Fruit fly (Drosophila melanogaster) whole organism, embryonic: Measurements from ENCODE around the gene CG31178.

Experiments used
- Bgb ChIP-seq: fragments of 200-800 bp; sonication (Bioruptor generic); IDR thresholded peaks from 2 replicates; pipeline ENCODE4 v1.3.6; 2022; ENCODE audit warnings: missing biosample characterization, missing genetic modification characterization; ENCODE audit not compliant: partially characterized antibody
- CG10654 ChIP-seq: fragments of 200-800 bp; sonication (Bioruptor generic); optimal IDR thresholded peaks from 2 replicates; lab custom pipeline; 2016; ENCODE audit warnings: missing biosample characterization, missing genetic modification characterization
- CG11504 ChIP-seq: fragments of 200-800 bp; sonication (Bioruptor generic); optimal IDR thresholded peaks from 3 replicates; lab custom pipeline; 2019; ENCODE audit warnings: missing biosample characterization, mild to moderate bottlenecking, missing genetic modification characterization, moderate library complexity
- CG11560 ChIP-seq: fragments of 200-800 bp; sonication (Bioruptor generic); IDR thresholded peaks from 3 replicates; pipeline ENCODE4 v1.3.6; 2022; ENCODE audit warnings: missing biosample characterization, missing genetic modification characterization
- CG11696 ChIP-seq: fragments of 200-800 bp; sonication (Bioruptor generic); IDR thresholded peaks from 2 replicates; pipeline ENCODE4 v1.3.6; 2022; ENCODE audit warnings: missing biosample characterization, missing genetic modification characterization
- CG12219 ChIP-seq: fragments of 200-800 bp; sonication (Bioruptor generic); optimal IDR thresholded peaks from 3 replicates; lab custom pipeline; 2018; ENCODE audit warnings: missing biosample characterization, mild to moderate bottlenecking, missing genetic modification characterization
- CG12391 ChIP-seq: fragments of 200-800 bp; sonication (Bioruptor generic); optimal IDR thresholded peaks from 3 replicates; lab custom pipeline; 2018; ENCODE audit warnings: missing biosample characterization, mild to moderate bottlenecking, missing genetic modification characterization, moderate library complexity
- CG14710 ChIP-seq: fragments of 200-800 bp; sonication (Bioruptor generic); optimal IDR thresholded peaks from 3 replicates; lab custom pipeline; 2019; ENCODE audit warnings: missing biosample characterization, mild to moderate bottlenecking, missing genetic modification characterization, moderate library complexity
- CG1602 ChIP-seq: fragments of 200-800 bp; sonication (Bioruptor generic); optimal IDR thresholded peaks from 3 replicates; lab custom pipeline; 2016; ENCODE audit warnings: missing biosample characterization, missing genetic modification characterization
- CG17361 ChIP-seq: fragments of 200-800 bp; sonication (Bioruptor generic); IDR thresholded peaks from 3 replicates; pipeline ENCODE4 v1.3.6; 2022; ENCODE audit warnings: missing biosample characterization, missing genetic modification characterization
- CG18011 ChIP-seq: fragments of 200-800 bp; sonication (Bioruptor generic); optimal IDR thresholded peaks from 2 replicates; lab custom pipeline; 2017; ENCODE audit warnings: missing biosample characterization, missing genetic modification characterization, mild to moderate bottlenecking, moderate library complexity, missing genotype
- CG18476 ChIP-seq: fragments of 200-800 bp; sonication (Bioruptor generic); optimal IDR thresholded peaks from 2 replicates; lab custom pipeline; 2016; ENCODE audit warnings: missing biosample characterization, mild to moderate bottlenecking, missing genetic modification characterization
- CG18599 ChIP-seq: fragments of 200-800 bp; sonication (Bioruptor generic); optimal IDR thresholded peaks from 3 replicates; lab custom pipeline; 2017; ENCODE audit warnings: missing biosample characterization, missing genetic modification characterization, mild to moderate bottlenecking, moderate library complexity, missing genetic modification reagents
- CG2129 ChIP-seq: fragments of 200-800 bp; sonication (Bioruptor generic); IDR thresholded peaks from 2 replicates; pipeline ENCODE4 v1.3.6; 2022; ENCODE audit warnings: missing biosample characterization, missing genetic modification characterization; ENCODE audit not compliant: partially characterized antibody
- CG2202 ChIP-seq: fragments of 200-800 bp; sonication (Bioruptor generic); optimal IDR thresholded peaks from 2 replicates; lab custom pipeline; 2018; ENCODE audit warnings: missing biosample characterization, mild to moderate bottlenecking, missing genetic modification characterization
- CG2678 ChIP-seq: fragments of 200-800 bp; sonication (Bioruptor generic); optimal IDR thresholded peaks from 3 replicates; lab custom pipeline; 2019; ENCODE audit warnings: missing biosample characterization, mild to moderate bottlenecking, missing genetic modification characterization, moderate library complexity
- CG30020 ChIP-seq: fragments of 200-800 bp; optimal IDR thresholded peaks from 2 replicates; lab custom pipeline; 2019; ENCODE audit warnings: missing biosample characterization, mild to moderate bottlenecking, missing genetic modification characterization, moderate library complexity
- CG3726 ChIP-seq: fragments of 200-800 bp; sonication (Bioruptor generic); IDR thresholded peaks from 3 replicates; pipeline ENCODE4, ENCODE4 v1.3.6; 2022; ENCODE audit warnings: missing biosample characterization, missing genetic modification characterization
- CG6765 ChIP-seq: fragments of 200-800 bp; sonication (Bioruptor generic); optimal IDR thresholded peaks from 3 replicates; lab custom pipeline; 2017; ENCODE audit warnings: missing biosample characterization, mild to moderate bottlenecking, missing genetic modification characterization
- CG7963 ChIP-seq: fragments of 200-800 bp; sonication (Bioruptor generic); IDR thresholded peaks from 3 replicates; pipeline ENCODE4 v1.3.6; 2022; ENCODE audit warnings: missing biosample characterization, missing genetic modification characterization; ENCODE audit not compliant: partially characterized antibody
- CG9817 ChIP-seq: fragments of 200-800 bp; sonication (Bioruptor generic); optimal IDR thresholded peaks from 2 replicates; lab custom pipeline; 2018; ENCODE audit warnings: missing biosample characterization, mild to moderate bottlenecking, missing genetic modification characterization, moderate library complexity
- D19A ChIP-seq: fragments of 200-800 bp; optimal IDR thresholded peaks from 3 replicates; lab custom pipeline; 2019; ENCODE audit warnings: missing biosample characterization, mild to moderate bottlenecking, missing genetic modification characterization, moderate library complexity
- Dfd ChIP-seq, 2 experiments: fragments of >200 bp; optimal IDR thresholded peaks; 2 replicates each; lab custom pipeline; 2017; ENCODE audit warnings: missing biosample characterization in 2 of 2, missing genetic modification characterization in 2 of 2
- Dip3 ChIP-seq: fragments of 200-800 bp; sonication (Bioruptor generic); optimal IDR thresholded peaks from 3 replicates; lab custom pipeline; 2016; ENCODE audit warnings: missing biosample characterization, missing genetic modification characterization
- E2f1 ChIP-seq: fragments of 200-800 bp; sonication (Bioruptor generic); IDR thresholded peaks from 2 replicates; pipeline ENCODE4 v1.3.6; 2022; ENCODE audit warnings: missing biosample characterization, missing genetic modification characterization
- Hey ChIP-seq: fragments of 200-800 bp; sonication (Bioruptor generic); optimal IDR thresholded peaks from 3 replicates; lab custom pipeline; 2018; ENCODE audit warnings: missing biosample characterization, mild to moderate bottlenecking, missing genetic modification characterization
- Hmx ChIP-seq: fragments of 200-800 bp; sonication (Bioruptor generic); optimal IDR thresholded peaks from 2 replicates; lab custom pipeline; 2016; ENCODE audit warnings: missing biosample characterization, missing genetic modification characterization
- Hr3 ChIP-seq: fragments of 200-800 bp; sonication (Bioruptor generic); optimal IDR thresholded peaks from 3 replicates; lab custom pipeline; 2016; ENCODE audit warnings: missing biosample characterization, missing genetic modification characterization
- Hr39 ChIP-seq: fragments of >200 bp; optimal IDR thresholded peaks from 2 replicates; lab custom pipeline; 2017
- Med ChIP-seq: fragments of 200-800 bp; sonication (Bioruptor generic); peaks from one replicate; lab custom pipeline; 2016; ENCODE audit warnings: missing biosample characterization, missing genetic modification characterization, mild to moderate bottlenecking, inconsistent platforms, moderate library complexity
- Mrtf ChIP-seq: fragments of 200-800 bp; sonication (Bioruptor generic); IDR thresholded peaks from 3 replicates; pipeline ENCODE4 v1.3.6; 2022; ENCODE audit warnings: missing biosample characterization, missing genetic modification characterization
- Usf ChIP-seq: fragments of 200-800 bp; sonication (Bioruptor generic); optimal IDR thresholded peaks from 2 replicates; lab custom pipeline; 2017; ENCODE audit warnings: missing genotype, missing biosample characterization, missing genetic modification characterization
- crol ChIP-seq: fragments of 200-800 bp; sonication (Bioruptor generic); IDR thresholded peaks from 2 replicates; pipeline ENCODE4 v1.3.6; 2022; ENCODE audit warnings: missing biosample characterization, missing genetic modification characterization
- da ChIP-seq: fragments of 200-800 bp; sonication (Bioruptor generic); optimal IDR thresholded peaks from 2 replicates; lab custom pipeline; 2016; ENCODE audit warnings: missing biosample characterization, missing genetic modification characterization
- dmrt99B ChIP-seq: fragments of 200-800 bp; sonication (Bioruptor generic); optimal IDR thresholded peaks from 2 replicates; lab custom pipeline; 2018; ENCODE audit warnings: missing biosample characterization, mild to moderate bottlenecking, missing genetic modification characterization, moderate library complexity
- ken ChIP-seq: fragments of 200-800 bp; sonication (Bioruptor generic); IDR thresholded peaks from 3 replicates; pipeline ENCODE4 v1.3.6; 2022; ENCODE audit warnings: missing biosample characterization, missing genetic modification characterization
- kni ChIP-seq: fragments of 200-800 bp; sonication (Bioruptor generic); optimal IDR thresholded peaks from 3 replicates; lab custom pipeline; 2017; ENCODE audit warnings: mild to moderate bottlenecking, missing biosample characterization, missing genetic modification reagents, missing genetic modification characterization
- lab ChIP-seq: fragments of 200-800 bp; sonication (Bioruptor generic); optimal IDR thresholded peaks from 3 replicates; lab custom pipeline; 2017; ENCODE audit warnings: missing biosample characterization, missing genetic modification characterization, mild to moderate bottlenecking, moderate library complexity, missing genetic modification reagents
- nmo ChIP-seq: fragments of 200-800 bp; sonication (Bioruptor generic); optimal IDR thresholded peaks from 2 replicates; lab custom pipeline; 2018; ENCODE audit warnings: missing biosample characterization, mild to moderate bottlenecking, missing genetic modification characterization, moderate library complexity
- pita ChIP-seq: fragments of 200-800 bp; sonication (Bioruptor generic); optimal IDR thresholded peaks from 2 replicates; lab custom pipeline; 2017; ENCODE audit warnings: missing biosample characterization, mild to moderate bottlenecking, missing genetic modification characterization
- prd ChIP-seq, 3 experiments: fragments of >200 bp in 2 of 3; fragments of 200-800 bp in 1 of 3; sonication (Bioruptor generic) in 1 of 3; optimal IDR thresholded peaks in 2 of 3; IDR thresholded peaks in 1 of 3; 2 replicates in 2 of 3; 3 replicates in 1 of 3; pipeline versions ENCODE4 v1.3.6 to Lab custom; 2017 to 2022; ENCODE audit warnings: missing biosample characterization in 1 of 3, missing genetic modification characterization in 1 of 3
- pzg ChIP-seq: fragments of 200-800 bp; sonication (Bioruptor generic); optimal IDR thresholded peaks from 3 replicates; lab custom pipeline; 2018; ENCODE audit warnings: missing biosample characterization, mild to moderate bottlenecking, missing genetic modification characterization, moderate library complexity
- scrt ChIP-seq: fragments of 200-800 bp; sonication (Bioruptor generic); optimal IDR thresholded peaks from 2 replicates; lab custom pipeline; 2018; ENCODE audit warnings: missing biosample characterization, mild to moderate bottlenecking, missing genetic modification characterization, moderate library complexity
- sens ChIP-seq: fragments of 200-800 bp; sonication (Bioruptor generic); peaks from one replicate; lab custom pipeline; 2016; ENCODE audit warnings: missing biosample characterization, missing genetic modification characterization
- so ChIP-seq: fragments of 200-800 bp; sonication (Bioruptor generic); IDR thresholded peaks from 3 replicates; pipeline ENCODE4 v1.3.6; 2022; ENCODE audit warnings: missing biosample characterization, missing genetic modification characterization
- toy ChIP-seq: fragments of 200-800 bp; sonication (Bioruptor generic); IDR thresholded peaks from 2 replicates; pipeline ENCODE4 v1.3.6; 2022; ENCODE audit warnings: missing biosample characterization, missing genetic modification characterization
- vfl ChIP-seq: fragments of 200-800 bp; sonication (Bioruptor generic); optimal IDR thresholded peaks from 2 replicates; lab custom pipeline; 2016; ENCODE audit warnings: missing biosample characterization, missing genetic modification characterization

Gene CG31178

DNA sequence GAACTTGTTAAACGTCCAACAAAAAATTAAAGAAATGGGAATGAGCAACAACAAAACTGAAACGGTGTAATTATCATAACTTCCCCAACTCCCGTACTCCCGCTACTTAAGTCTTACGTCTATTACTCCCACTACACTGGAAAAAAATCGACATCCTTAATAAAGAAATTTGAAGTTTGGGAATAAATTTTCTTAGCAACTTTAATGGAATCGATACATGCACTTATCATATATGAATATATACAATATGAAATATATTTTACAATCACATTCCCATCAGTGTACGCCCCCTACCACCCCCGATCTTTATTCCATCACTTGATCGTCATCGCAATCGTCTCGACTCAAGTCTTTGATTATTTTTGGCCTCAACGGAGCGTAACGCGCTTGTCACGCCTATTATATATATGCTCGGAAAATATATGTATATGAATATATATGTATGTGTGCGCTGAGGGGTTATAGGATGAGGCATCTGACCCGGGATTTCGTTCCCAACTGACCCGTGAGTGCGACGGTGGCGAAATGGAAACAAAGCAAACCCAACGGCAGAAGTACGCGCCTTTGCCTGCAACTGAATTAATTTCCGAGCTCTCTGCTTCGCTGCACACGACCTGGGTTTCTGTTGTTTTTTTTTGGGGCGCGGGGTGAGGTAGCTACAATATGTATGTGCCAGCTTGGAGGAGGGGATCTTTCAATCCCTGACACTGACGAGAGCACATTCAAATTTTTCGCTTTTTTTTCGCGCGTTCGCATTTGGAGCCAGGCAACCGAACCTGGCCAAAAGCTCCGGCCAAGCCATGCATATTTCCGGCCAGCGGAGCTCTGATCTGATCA, 39.1 kb upstream of the CG31178 start (continued):
- TF ChIP-seq pzg (GFP tag; lab: Kevin White, UChicago), result no peak
- no peak for TF ChIP-seq vfl (GFP tag; lab: Kevin White, UChicago)
- peak; percentile 26 for TF ChIP-seq CG11504 (tag; lab: Kevin White, UChicago)
- peak; percentile 14 for TF ChIP-seq Usf (GFP tag; lab: Kevin White, UChicago)
- no peak for TF ChIP-seq Hmx (GFP tag; lab: Kevin White, UChicago)
- TF ChIP-seq Hr39, result no peak
- TF ChIP-seq E2f1 (GFP tag; lab: Robert Waterston, UW), result no peak
- TF ChIP-seq lab (GFP tag; lab: Kevin White, UChicago), result peak; percentile 10
- no peak for TF ChIP-seq CG9817
- TF ChIP-seq CG3726 (GFP tag; lab: Robert Waterston, UW), result no peak
- no peak for TF ChIP-seq CG7963
- no peak for TF ChIP-seq prd (optimal IDR thresholded peaks at IDR 0.05; lab: Kevin White, UChicago)
- TF ChIP-seq prd (GFP tag; IDR thresholded peaks at IDR 0.05; lab: Robert Waterston, UW), result peak; percentile 16; the same call in 1 of the 3 replicates
- TF ChIP-seq scrt (GFP tag; lab: Kevin White, UChicago), result no peak
- TF ChIP-seq CG11560 (tag; lab: Robert Waterston, UW), result no peak
- no peak for TF ChIP-seq Dfd (GFP tag; optimal IDR thresholded peaks at IDR 0.05; lab: Kevin White, UChicago)
- TF ChIP-seq Hr3 (GFP tag; lab: Kevin White, UChicago), result peak; percentile 24
- TF ChIP-seq D19A (tag; lab: Kevin White, UChicago), result peak; percentile 32
- TF ChIP-seq CG2202, result peak; percentile 49
- peak; percentile 2 for TF ChIP-seq CG14710 (tag; lab: Kevin White, UChicago)
- no peak for TF ChIP-seq CG18599
- TF ChIP-seq Hey (tag; lab: Kevin White, UChicago), result no peak
- no peak for TF ChIP-seq CG18476
- TF ChIP-seq Bgb, result no peak
- TF ChIP-seq nmo (GFP tag; lab: Kevin White, UChicago), result peak; percentile 59
- TF ChIP-seq ken (GFP tag; lab: Robert Waterston, UW), result no peak
- TF ChIP-seq CG18011 (GFP tag; lab: Kevin White, UChicago), result no peak
- peak; percentile 43 for TF ChIP-seq CG1602 (GFP tag; lab: Kevin White, UChicago)
- no peak for TF ChIP-seq CG11696 (GFP tag; lab: Robert Waterston, UW)
- TF ChIP-seq CG30020 (tag; lab: Kevin White, UChicago), result no peak
- TF ChIP-seq, all 482 proteins: peak for 107

DNA sequence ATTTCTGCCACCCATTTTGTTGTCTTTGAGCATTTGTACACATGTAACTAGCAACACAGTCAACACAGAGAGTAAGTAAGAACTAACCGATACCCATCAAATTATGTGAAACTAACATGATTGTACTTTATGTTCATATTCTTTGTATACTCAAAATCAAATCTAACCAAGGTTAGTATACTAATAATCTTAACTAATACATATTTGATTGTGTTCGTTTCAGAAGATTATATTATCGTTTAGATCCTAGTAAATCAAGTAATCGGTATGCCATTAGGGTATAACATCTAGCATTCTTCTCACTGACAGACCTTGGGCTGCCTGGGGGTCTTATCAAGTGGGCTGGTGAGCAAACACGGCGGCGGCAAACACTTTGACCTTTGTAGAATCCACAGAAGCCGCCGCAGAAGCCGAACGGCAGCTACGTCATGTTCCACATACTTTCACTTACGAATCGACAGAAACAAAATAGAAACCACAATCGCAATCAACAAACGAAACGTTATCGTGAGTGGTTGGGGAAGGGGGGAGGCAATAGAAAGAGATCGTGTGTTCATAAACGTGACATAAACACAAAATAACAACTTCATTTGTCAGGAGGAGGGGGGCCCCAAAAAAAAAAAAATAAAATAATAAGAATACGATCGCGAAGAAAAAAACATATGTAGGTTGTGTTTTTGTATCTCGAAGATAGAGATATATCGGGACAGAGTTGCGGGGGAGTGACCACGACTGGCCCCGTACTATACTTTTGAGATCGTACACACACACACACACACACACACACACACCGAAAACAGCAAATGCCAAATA, 37.9 kb upstream of the CG31178 start:
- 0 out of 3 replicates have a peak, but pooled peaks have one; percentile 46 for TF ChIP-seq so
- TF ChIP-seq da, result no peak
- peak; percentile 9 for TF ChIP-seq kni (GFP tag; lab: Kevin White, UChicago)
- TF ChIP-seq CG17361 (GFP tag; lab: Robert Waterston, UW), result peak; percentile 44; the same call in 1 of the 3 replicates
- TF ChIP-seq dmrt99B (tag; lab: Kevin White, UChicago), result peak; percentile 12
- peak; percentile 11 for TF ChIP-seq CG14710 (tag; lab: Kevin White, UChicago)
- TF ChIP-seq CG2129, result no peak
- peak; percentile 75 for TF ChIP-seq crol
- no peak for TF ChIP-seq CG6765 (GFP tag; lab: Kevin White, UChicago)
- peak; percentile 11 for TF ChIP-seq CG1602 (GFP tag; lab: Kevin White, UChicago)
- peak; percentile 30 for TF ChIP-seq Med (GFP tag; lab: Kevin White, UChicago)
- peak; percentile 0 for TF ChIP-seq CG2678
- TF ChIP-seq pita (GFP tag; lab: Kevin White, UChicago), result no peak
- no peak for TF ChIP-seq Dip3 (GFP tag; lab: Kevin White, UChicago)
- no peak for TF ChIP-seq Mrtf (GFP tag; lab: Robert Waterston, UW)
- TF ChIP-seq sens (GFP tag; lab: Kevin White, UChicago), result peak; percentile 91
- peak; percentile 24 for TF ChIP-seq CG12391
- TF ChIP-seq CG10654 (GFP tag; lab: Kevin White, UChicago), result no peak
- TF ChIP-seq toy, result no peak
- TF ChIP-seq Hr3 (GFP tag; lab: Kevin White, UChicago), result no peak
- peak; percentile 9 for TF ChIP-seq CG12219 (GFP tag; lab: Kevin White, UChicago)
